Worm (Caenorhabditis elegans) whole organism, L1 larva: Measurements from ENCODE around the gene R03E9.2.

Source experiments
- ces-1 ChIP-seq: fragments of 150-350 bp; optimal IDR thresholded peaks from 2 replicates; lab custom pipeline; 2014; ENCODE audit warnings: missing biosample characterization, missing genetic modification reagents, missing genetic modification characterization
- hlh-17 ChIP-seq: fragments of 200-800 bp; sonication (Bioruptor generic); optimal IDR thresholded peaks from 2 replicates; lab custom pipeline; 2018; ENCODE audit warnings: missing genetic modification characterization, mild to moderate bottlenecking, missing compliant biosample characterization, moderate library complexity, borderline replicate concordance
- lin-15B ChIP-seq: fragments of 150-350 bp; sonication (generic microtip); optimal IDR thresholded peaks from 3 replicates; lab custom pipeline; 2014; ENCODE audit warnings: missing biosample characterization, missing genetic modification characterization
- lin-39 ChIP-seq: fragments of 150-350 bp; optimal IDR thresholded peaks from 2 replicates; lab custom pipeline; 2014; ENCODE audit warnings: missing biosample characterization, missing genetic modification reagents, missing genetic modification characterization
- mdl-1 ChIP-seq, 2 experiments: fragments of 150-350 bp; optimal IDR thresholded peaks; 2 replicates each; lab custom pipeline; 2014 to 2017; ENCODE audit warnings: missing biosample characterization in 2 of 2, missing genetic modification characterization in 2 of 2, inconsistent platforms in 1 of 2
- nhr-77 ChIP-seq: fragments of 150-350 bp; optimal IDR thresholded peaks from 2 replicates; lab custom pipeline; 2014; ENCODE audit warnings: missing biosample characterization, missing genetic modification characterization

DNA sequence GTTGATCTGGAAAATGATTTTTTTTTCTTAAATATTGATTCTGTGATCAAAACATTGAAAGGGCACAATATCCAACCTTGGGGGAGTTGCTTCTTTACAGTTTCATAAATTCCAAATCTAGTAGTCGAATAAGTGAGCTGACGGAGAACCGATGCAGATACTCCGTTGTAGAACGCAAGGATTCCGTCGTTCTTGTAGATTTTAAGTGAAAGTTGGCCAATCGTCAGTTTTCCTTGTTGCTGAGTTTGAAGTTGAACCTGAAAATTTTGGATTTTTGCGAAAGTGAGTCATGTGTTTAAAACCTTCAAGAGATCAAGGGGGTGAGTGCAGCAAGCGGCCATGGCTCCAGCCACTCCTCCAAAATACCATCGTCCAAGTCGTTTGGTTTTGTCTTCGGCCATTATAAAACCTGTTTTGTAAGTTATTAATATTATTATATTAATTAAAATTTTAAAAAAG is 7.8 kb downstream of the R03E9.2 start, which contains the start of gene slc-25A10:
- no peak for TF ChIP-seq lin-39 (tag; lab: Kevin White, UChicago)
- TF ChIP-seq ces-1 (GFP tag; lab: Kevin White, UChicago) = no peak
- no peak for TF ChIP-seq lin-15B
- peak in 1 of 2 experiments; percentile 31 for TF ChIP-seq mdl-1 (tag; optimal IDR thresholded peaks at IDR 0.05; lab: Kevin White, UChicago)
- no peak for TF ChIP-seq hlh-17 (GFP tag; lab: Kevin White, UChicago)
- no peak for TF ChIP-seq nhr-77 (tag; lab: Kevin White, UChicago)
